Fruit fly (Drosophila melanogaster): Measurements from ENCODE around the gene vret.

vret gene

dm6 chr3R:22745432-22745831 is at the start of gene vret, which contains the start of gene HP1c (continued):
- TF ChIP-seq zen (tag; optimal IDR thresholded peaks at IDR 0.05) = no peak
- TF ChIP-seq nmo (GFP tag; optimal IDR thresholded peaks at IDR 0.05) = peak; percentile 7
- no peak for TF ChIP-seq Hey (tag; optimal IDR thresholded peaks at IDR 0.05)
- no peak for TF ChIP-seq gsb (GFP tag; IDR thresholded peaks at IDR 0.05)
- TF ChIP-seq NC2β (GFP tag; optimal IDR thresholded peaks at IDR 0.05) = no peak
- TF ChIP-seq tx (GFP tag; optimal IDR thresholded peaks at IDR 0.05) = no peak
- TF ChIP-seq Rx (GFP tag; IDR thresholded peaks at IDR 0.05) = no peak
- TF ChIP-seq Sry-δ (GFP tag; optimal IDR thresholded peaks at IDR 0.05) = peak; percentile 24
- no peak for TF ChIP-seq HLH54F (GFP tag; optimal IDR thresholded peaks at IDR 0.05)
- TF ChIP-seq CG18619 (GFP tag; optimal IDR thresholded peaks at IDR 0.05) = no peak
- no peak for TF ChIP-seq CG14050 (GFP tag; IDR thresholded peaks at IDR 0.05)
- TF ChIP-seq zf30C (GFP tag; optimal IDR thresholded peaks at IDR 0.05) = no peak
- no peak for TF ChIP-seq prd (optimal IDR thresholded peaks at IDR 0.05)
- no peak for TF ChIP-seq prd (GFP tag; IDR thresholded peaks at IDR 0.05)
- no peak for TF ChIP-seq Lim3 (GFP tag; IDR thresholded peaks at IDR 0.05)
- no peak for TF ChIP-seq hbn (GFP tag; IDR thresholded peaks at IDR 0.05; ENCODE audit: partially characterized antibody)
- no peak for TF ChIP-seq CG8765 (GFP tag; IDR thresholded peaks at IDR 0.05)
- TF ChIP-seq tgo (GFP tag; IDR thresholded peaks at IDR 0.05) = no peak
- TF ChIP-seq CG4854 (GFP tag; optimal IDR thresholded peaks at IDR 0.05) = no peak
- TF ChIP-seq BtbVII (GFP tag; optimal IDR thresholded peaks at IDR 0.05) = no peak
- peak; percentile 34 for TF ChIP-seq Ets97D (GFP tag; optimal IDR thresholded peaks at IDR 0.05)
- TF ChIP-seq CG7839 (tag; optimal IDR thresholded peaks at IDR 0.05) = no peak
- no peak for TF ChIP-seq zfh1 (GFP tag; IDR thresholded peaks at IDR 0.05)
- TF ChIP-seq Gug (GFP tag; IDR thresholded peaks at IDR 0.05) = no peak
- TF ChIP-seq HmgZ (tag; optimal IDR thresholded peaks at IDR 0.05) = peak; percentile 32
- TF ChIP-seq gcm (GFP tag; optimal IDR thresholded peaks at IDR 0.05) = no peak
- TF ChIP-seq CG13123 (GFP tag; optimal IDR thresholded peaks at IDR 0.05) = no peak

DNA sequence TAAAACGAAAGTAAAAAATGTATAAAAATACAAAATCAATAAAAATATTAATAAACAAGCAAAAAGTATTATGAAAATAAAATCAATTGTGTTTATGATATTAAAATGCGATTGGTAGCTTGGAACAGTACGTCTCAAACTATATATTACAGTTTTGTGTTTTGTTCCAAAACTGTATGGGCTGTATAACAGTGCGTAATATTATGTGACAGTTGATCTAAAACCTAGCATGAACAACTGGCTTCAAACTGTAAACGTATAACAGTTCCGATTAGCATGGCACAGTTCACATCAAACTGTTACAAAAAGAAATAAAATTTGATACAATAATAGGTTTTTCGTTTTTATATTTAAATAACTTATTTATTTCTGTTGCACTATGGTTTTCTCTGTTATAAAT is 48.6 kb upstream of the vret start:
- no peak; the same call in 1 of the 2 replicates for TF ChIP-seq CG8765 (GFP tag; IDR thresholded peaks at IDR 0.05)
- no peak for TF ChIP-seq CG12299 (tag; optimal IDR thresholded peaks at IDR 0.05)
- no peak for TF ChIP-seq pan (optimal IDR thresholded peaks at IDR 0.05)
- no peak for TF ChIP-seq pan (GFP tag; optimal IDR thresholded peaks at IDR 0.05 in 1 of 2, IDR thresholded peaks at IDR 0.05 in 1 of 2)
- no peak for TF ChIP-seq CG18476 (GFP tag; optimal IDR thresholded peaks at IDR 0.05)
- TF ChIP-seq tna (GFP tag; IDR thresholded peaks at IDR 0.05; ENCODE audit: partially characterized antibody) = peak; percentile 47; the same call in 1 of the 2 replicates
- no peak for TF ChIP-seq Dad (GFP tag; optimal IDR thresholded peaks at IDR 0.05)
- no peak for TF ChIP-seq ERR (GFP tag; optimal IDR thresholded peaks at IDR 0.05)
- 0 out of 3 replicates have a peak, but pooled peaks have one; percentile 25 for TF ChIP-seq CG7963 (GFP tag; IDR thresholded peaks at IDR 0.05; ENCODE audit: partially characterized antibody)
- no peak for TF ChIP-seq sim (GFP tag; IDR thresholded peaks at IDR 0.05)
- TF ChIP-seq CG1024 (GFP tag; IDR thresholded peaks at IDR 0.05) = no peak
- no peak for TF ChIP-seq bcd (GFP tag; optimal IDR thresholded peaks at IDR 0.05)
- no peak for TF ChIP-seq br (optimal IDR thresholded peaks at IDR 0.05)
- TF ChIP-seq ac (GFP tag; optimal IDR thresholded peaks at IDR 0.05) = no peak
- TF ChIP-seq CG3726 (GFP tag; IDR thresholded peaks at IDR 0.05) = no peak
- peak; percentile 42 for TF ChIP-seq CG7839 (tag; optimal IDR thresholded peaks at IDR 0.05)
- no peak for TF ChIP-seq crp (GFP tag; optimal IDR thresholded peaks at IDR 0.05)
- TF ChIP-seq CG3995 (GFP tag; optimal IDR thresholded peaks at IDR 0.05) = no peak
- TF ChIP-seq CG4617 (GFP tag; optimal IDR thresholded peaks at IDR 0.05; ENCODE audit: borderline replicate concordance) = no peak
- TF ChIP-seq btn (GFP tag; optimal IDR thresholded peaks at IDR 0.05) = no peak
- no peak for TF ChIP-seq dimm (GFP tag; IDR thresholded peaks at IDR 0.05)
- TF ChIP-seq Ets97D (GFP tag; optimal IDR thresholded peaks at IDR 0.05) = no peak
- TF ChIP-seq CG17802 (tag; optimal IDR thresholded peaks at IDR 0.05) = no peak
- no peak for TF ChIP-seq TFAM (GFP tag; optimal IDR thresholded peaks at IDR 0.05)
- no peak for TF ChIP-seq kay (GFP tag; optimal IDR thresholded peaks at IDR 0.05)
- no peak for TF ChIP-seq az2 (GFP tag; optimal IDR thresholded peaks at IDR 0.05)
- no peak for TF ChIP-seq lab (GFP tag; optimal IDR thresholded peaks at IDR 0.05)
- TF ChIP-seq HLH4C (GFP tag; IDR thresholded peaks at IDR 0.05; ENCODE audit: partially characterized antibody) = peak; percentile 55; the same call in 1 of the 3 replicates
- TF ChIP-seq dpn (GFP tag; optimal IDR thresholded peaks at IDR 0.05) = peak in 1 of 2 experiments; percentile 1

Measured in whole organism, embryonic.